Worm (Caenorhabditis elegans) whole organism, L2 larva: ENCODE data around the gene T03F6.6.

Source experiments
- blmp-1 ChIP-seq: sonication (generic microtip); optimal IDR thresholded peaks from 2 replicates; lab custom pipeline; 2017; ENCODE audit warnings: missing genetic modification characterization, mild to moderate bottlenecking, missing compliant biosample characterization, antibody characterized with exemption, moderate library complexity; ENCODE audit not compliant: insufficient read depth
- ceh-82 ChIP-seq: fragments of 150-350 bp; optimal IDR thresholded peaks from 2 replicates; lab custom pipeline; 2014; ENCODE audit warnings: missing biosample characterization, missing genetic modification characterization
- fos-1 ChIP-seq: fragments of 150-350 bp; optimal IDR thresholded peaks from 2 replicates; lab custom pipeline; 2014; ENCODE audit warnings: missing biosample characterization, missing genetic modification characterization
- lin-13 ChIP-seq: fragments of 150-350 bp; optimal IDR thresholded peaks from 2 replicates; lab custom pipeline; 2014; ENCODE audit warnings: missing biosample characterization, missing genetic modification reagents, missing genetic modification characterization
- lin-39 ChIP-seq: fragments of 150-350 bp; optimal IDR thresholded peaks from 2 replicates; lab custom pipeline; 2014; ENCODE audit warnings: missing biosample characterization, missing genetic modification reagents, missing genetic modification characterization
- mab-5 ChIP-seq: fragments of 150-350 bp; optimal IDR thresholded peaks from 2 replicates; lab custom pipeline; 2014; ENCODE audit warnings: missing biosample characterization, missing genetic modification characterization
- nhr-12 ChIP-seq: fragments of 150-350 bp; optimal IDR thresholded peaks from 2 replicates; lab custom pipeline; 2014; ENCODE audit warnings: missing biosample characterization, missing genetic modification characterization
- nhr-77 ChIP-seq: fragments of 150-350 bp; optimal IDR thresholded peaks from 2 replicates; lab custom pipeline; 2014; ENCODE audit warnings: missing biosample characterization, missing genetic modification characterization
- skn-1 ChIP-seq: sonication (generic microtip); optimal IDR thresholded peaks from 2 replicates; lab custom pipeline; 2017; ENCODE audit warnings: missing biosample characterization, missing genetic modification characterization
- snpc-4 ChIP-seq: fragments of 150-350 bp; optimal IDR thresholded peaks from 2 replicates; lab custom pipeline; 2014; ENCODE audit warnings: missing biosample characterization, missing genetic modification characterization
- unc-39 ChIP-seq: fragments of 150-350 bp; optimal IDR thresholded peaks from 2 replicates; lab custom pipeline; 2014; ENCODE audit warnings: missing biosample characterization, missing genetic modification characterization
- zag-1 ChIP-seq: fragments of 150-350 bp; optimal IDR thresholded peaks from 2 replicates; lab custom pipeline; 2014; ENCODE audit warnings: missing biosample characterization, missing genetic modification characterization
- ztf-11 ChIP-seq: sonication (generic microtip); optimal IDR thresholded peaks from 2 replicates; lab custom pipeline; 2017; ENCODE audit warnings: missing biosample characterization, missing genetic modification characterization
- ztf-4 ChIP-seq: fragments of 150-350 bp; optimal IDR thresholded peaks from 2 replicates; lab custom pipeline; 2014; ENCODE audit warnings: missing biosample characterization, missing genetic modification characterization

DNA sequence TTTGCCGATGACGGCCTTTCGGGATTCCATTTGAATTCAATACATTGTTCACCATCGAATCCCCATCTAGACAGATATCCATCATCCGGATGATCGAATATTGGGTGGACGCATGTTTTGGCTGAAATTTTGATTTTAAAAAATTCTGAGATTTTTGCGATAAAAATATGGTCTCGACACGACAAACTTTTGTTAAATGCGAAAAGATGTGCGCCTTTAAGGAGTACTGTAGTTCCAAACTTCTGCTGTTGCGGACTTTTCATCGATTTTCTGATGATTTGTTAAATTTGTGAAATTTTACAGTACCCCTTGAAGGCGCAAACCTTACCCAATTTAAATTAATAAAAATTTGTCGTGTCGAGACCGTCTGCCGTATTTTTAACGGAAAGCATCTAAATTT, 47.7 kb upstream of the T03F6.6 start:
- TF ChIP-seq lin-39 (tag; lab: Kevin White, UChicago) (no peak), ceh-82 (tag; lab: Kevin White, UChicago) (no peak), ztf-11 (tag; lab: Kevin White, UChicago) (no peak), snpc-4 (no peak), mab-5 (no peak), unc-39 (tag; lab: Kevin White, UChicago) (no peak), nhr-12 (tag; lab: Kevin White, UChicago) (no peak), ztf-4 (tag; lab: Kevin White, UChicago) (no peak), skn-1 (tag; lab: Kevin White, UChicago) (no peak), fos-1 (no peak), lin-13 (GFP tag; lab: Kevin White, UChicago) (no peak), blmp-1 (no peak), zag-1 (tag; lab: Kevin White, UChicago) (no peak), nhr-77 (tag; lab: Kevin White, UChicago) (no peak)
